Fruit fly (Drosophila melanogaster): ENCODE measurements around the gene Saf-B.
A peak's percentile ranks its signal among the peaks of the same experiment; 100 is the strongest.

Saf-B gene

dm6 chr3R:24810844-24811625 lies 6.2 kb upstream of the Saf-B start (continued):
- TF ChIP-seq PHDP (tag; optimal IDR thresholded peaks at IDR 0.05) (peak; percentile 92), CG17328 (GFP tag; IDR thresholded peaks at IDR 0.05) (peak; percentile 86), BtbVII (GFP tag; optimal IDR thresholded peaks at IDR 0.05) (peak; percentile 89), CG10431 (GFP tag; optimal IDR thresholded peaks at IDR 0.05) (peak; percentile 54), fd3F (GFP tag; optimal IDR thresholded peaks at IDR 0.05) (peak; percentile 91), hb (GFP tag; IDR thresholded peaks at IDR 0.05; ENCODE audit: partially characterized antibody) (no peak), CG6175 (GFP tag; IDR thresholded peaks at IDR 0.05) (peak; percentile 79; the same call in 2 of the 3 replicates), Lpt (GFP tag; optimal IDR thresholded peaks at IDR 0.05) (no peak), Myb (GFP tag; optimal IDR thresholded peaks at IDR 0.05) (peak; percentile 75), zfh1 (GFP tag; IDR thresholded peaks at IDR 0.05) (peak; percentile 87), CG2129 (GFP tag; IDR thresholded peaks at IDR 0.05; ENCODE audit: partially characterized antibody) (no peak), Ets65A (GFP tag) (peak; percentile 97), HLH54F (GFP tag; optimal IDR thresholded peaks at IDR 0.05) (peak; percentile 92), CG10654 (GFP tag; optimal IDR thresholded peaks at IDR 0.05) (peak; percentile 67), CG11398 (GFP tag; optimal IDR thresholded peaks at IDR 0.05) (peak; percentile 71), CG9797 (GFP tag; optimal IDR thresholded peaks at IDR 0.05) (no peak), knrl (GFP tag; IDR thresholded peaks at IDR 0.05; ENCODE audit: partially characterized antibody) (no peak), sqz (GFP tag; optimal IDR thresholded peaks at IDR 0.05) (peak; percentile 43), CG31365 (tag; optimal IDR thresholded peaks at IDR 0.05) (peak; percentile 74), Ets97D (GFP tag; optimal IDR thresholded peaks at IDR 0.05) (peak; percentile 76), CG18476 (GFP tag; optimal IDR thresholded peaks at IDR 0.05) (peak; percentile 83), CG1529 (GFP tag; optimal IDR thresholded peaks at IDR 0.05) (peak; percentile 78), CG13624 (GFP tag; optimal IDR thresholded peaks at IDR 0.05) (peak; percentile 92), pros (GFP tag; optimal IDR thresholded peaks at IDR 0.05) (no peak), CG3065 (GFP tag; optimal IDR thresholded peaks at IDR 0.05) (no peak), YL-1 (GFP tag; optimal IDR thresholded peaks at IDR 0.05) (peak; percentile 35), BEAF-32 (GFP tag; optimal IDR thresholded peaks at IDR 0.05) (no peak), Rfx (GFP tag; IDR thresholded peaks at IDR 0.05) (peak; percentile 95), chm (GFP tag; IDR thresholded peaks at IDR 0.05) (peak; percentile 90), bab2 (GFP tag; optimal IDR thresholded peaks at IDR 0.05) (peak; percentile 86), hkb (optimal IDR thresholded peaks at IDR 0.05) (no peak), hkb (GFP tag; IDR thresholded peaks at IDR 0.05) (peak; percentile 92), CG13296 (GFP tag; optimal IDR thresholded peaks at IDR 0.05) (peak; percentile 91), tup (GFP tag; optimal IDR thresholded peaks at IDR 0.05) (peak; percentile 80), disco-r (GFP tag; optimal IDR thresholded peaks at IDR 0.05) (peak; percentile 54), Gsc (GFP tag; IDR thresholded peaks at IDR 0.05) (no peak), CG1233 (GFP tag; optimal IDR thresholded peaks at IDR 0.05) (peak; percentile 83), lola (GFP tag; optimal IDR thresholded peaks at IDR 0.05) (peak in 1 of 3 experiments; percentile 38), pum (GFP tag; optimal IDR thresholded peaks at IDR 0.05) (peak; percentile 67), CG14014 (GFP tag; IDR thresholded peaks at IDR 0.05) (peak; percentile 93), CG4424 (GFP tag; optimal IDR thresholded peaks at IDR 0.05) (peak; percentile 83), chn (GFP tag; optimal IDR thresholded peaks at IDR 0.05) (peak; percentile 75), tgo (GFP tag; IDR thresholded peaks at IDR 0.05) (peak; percentile 83), Poxn (GFP tag; IDR thresholded peaks at IDR 0.05) (peak; percentile 60; the same call in 1 of the 2 replicates), fu2 (GFP tag; optimal IDR thresholded peaks at IDR 0.05) (peak; percentile 84), Nf-YB (GFP tag; optimal IDR thresholded peaks at IDR 0.05) (peak; percentile 63), CG18764 (GFP tag; optimal IDR thresholded peaks at IDR 0.05) (peak; percentile 72), Ssrp (tag; optimal IDR thresholded peaks at IDR 0.05) (peak; percentile 79), CG1602 (GFP tag; optimal IDR thresholded peaks at IDR 0.05) (peak; percentile 70), D19B (GFP tag; optimal IDR thresholded peaks at IDR 0.05) (peak; percentile 73)

Measured in whole organism, embryonic.